Worm (Caenorhabditis elegans) whole organism, midembryonic: ENCODE results near the gene F38E9.6.
A peak's percentile ranks its signal among the peaks of the same experiment; 100 is the strongest.

Source experiments
- T22C8.4 ChIP-seq: fragments of 200-800 bp; sonication (Bioruptor generic); IDR thresholded peaks from 2 replicates; pipeline ENCODE4 v1.3.6; 2022; ENCODE audit warnings: missing genetic modification characterization, missing compliant biosample characterization
- cog-1 ChIP-seq: sonication (generic microtip); optimal IDR thresholded peaks from 2 replicates; lab custom pipeline; 2016; ENCODE audit warnings: missing genetic modification characterization, missing compliant biosample characterization
- flt-1 ChIP-seq: fragments of 200-800 bp; sonication (Bioruptor generic); IDR thresholded peaks from 2 replicates; pipeline ENCODE4 v1.3.6; 2022; ENCODE audit warnings: missing genetic modification characterization, missing compliant biosample characterization
- klf-2 ChIP-seq: fragments of 200-800 bp; sonication (Bioruptor generic); conservative IDR thresholded peaks from 2 replicates; pipeline ENCODE4 v1.3.6; 2022; ENCODE audit warnings: missing genetic modification reagents, missing genetic modification characterization, missing compliant biosample characterization
- med-1 ChIP-seq: sonication (generic microtip); optimal IDR thresholded peaks from 2 replicates; lab custom pipeline; 2017; ENCODE audit warnings: missing genetic modification characterization, mild to moderate bottlenecking, missing compliant biosample characterization, antibody characterized with exemption, missing genetic modification reagents; ENCODE audit not compliant: insufficient read depth
- ref-1 ChIP-seq: fragments of 200-800 bp; sonication (Bioruptor generic); conservative IDR thresholded peaks from 2 replicates; pipeline ENCODE4 v1.3.6; 2022; ENCODE audit warnings: missing genetic modification reagents, missing genetic modification characterization, missing compliant biosample characterization
- tab-1 ChIP-seq: fragments of 200-800 bp; sonication (Bioruptor generic); IDR thresholded peaks from 2 replicates; pipeline ENCODE4 v1.3.6; 2022; ENCODE audit warnings: missing genetic modification characterization, missing compliant biosample characterization
- ztf-23 ChIP-seq: fragments of 200-800 bp; sonication (Bioruptor generic); IDR thresholded peaks from 2 replicates; pipeline ENCODE4 v1.3.6; 2022; ENCODE audit warnings: missing genetic modification reagents, missing genetic modification characterization, missing compliant biosample characterization
- ztf-29 ChIP-seq: fragments of 200-800 bp; sonication (Bioruptor generic); IDR thresholded peaks from 2 replicates; pipeline ENCODE4 v1.3.6; 2022; ENCODE audit warnings: missing genetic modification reagents, missing genetic modification characterization, missing compliant biosample characterization

F38E9.6 gene

DNA sequence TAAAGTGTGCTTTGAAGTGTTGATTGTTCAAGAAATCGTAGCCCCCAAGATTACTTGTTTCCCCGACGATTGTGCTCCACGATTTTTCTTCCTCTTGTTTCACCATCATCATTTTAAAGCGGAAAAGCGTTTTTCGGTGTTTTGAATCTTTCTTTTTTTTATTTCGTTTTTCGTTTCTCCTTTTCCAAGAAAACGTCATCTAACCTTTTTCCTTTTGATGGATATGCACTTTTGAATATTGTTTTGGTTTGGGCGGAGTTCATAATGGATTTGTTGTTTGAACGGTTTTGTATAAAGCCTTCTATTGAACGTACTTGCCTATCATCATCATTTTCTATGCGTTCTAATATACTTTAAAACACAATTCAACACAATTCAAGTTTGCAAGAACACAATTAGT is at the start of gene F38E9.6:
TSS of gene F38E9.6 (plus strand) at position 301 of the 400 bp plus-strand sequence.
- no peak for TF ChIP-seq tab-1
- no peak for TF ChIP-seq med-1 (GFP tag; lab: Kevin White, UChicago)
- TF ChIP-seq ref-1 = no peak
- TF ChIP-seq klf-2 (GFP tag; lab: Robert Waterston, UW) = no peak

DNA sequence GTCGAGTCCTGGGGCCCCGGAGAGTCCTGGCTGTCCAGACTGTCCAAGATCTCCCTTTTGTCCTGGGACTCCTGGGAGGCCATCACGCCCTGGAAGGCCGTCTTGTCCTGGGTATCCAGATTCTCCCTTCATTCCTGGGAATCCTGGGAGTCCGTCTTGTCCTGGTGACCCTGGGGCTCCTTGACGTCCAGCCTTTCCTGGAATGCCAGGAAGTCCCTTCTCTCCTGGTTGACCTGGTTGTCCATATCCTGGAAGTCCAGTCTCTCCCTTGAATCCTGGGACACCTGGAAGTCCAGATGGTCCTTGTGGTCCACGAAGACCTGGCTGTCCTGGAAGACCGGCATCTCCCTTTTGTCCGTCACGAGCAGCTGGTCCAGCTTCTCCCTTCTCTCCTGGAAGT is 49.2 kb upstream of the F38E9.6 start:
- TF ChIP-seq ztf-23 (GFP tag; lab: Robert Waterston, UW) = no peak
- TF ChIP-seq med-1 (GFP tag; lab: Kevin White, UChicago) = no peak
- TF ChIP-seq flt-1 (GFP tag; lab: Robert Waterston, UW) = 0 out of 2 replicates have a peak, but pooled peaks have one; percentile 32
- no peak for TF ChIP-seq ref-1
- TF ChIP-seq cog-1 = no peak
- TF ChIP-seq ztf-29 = no peak
- TF ChIP-seq T22C8.4 (GFP tag; lab: Robert Waterston, UW) = no peak
- no peak for TF ChIP-seq klf-2 (GFP tag; lab: Robert Waterston, UW)
- no peak for TF ChIP-seq tab-1

DNA sequence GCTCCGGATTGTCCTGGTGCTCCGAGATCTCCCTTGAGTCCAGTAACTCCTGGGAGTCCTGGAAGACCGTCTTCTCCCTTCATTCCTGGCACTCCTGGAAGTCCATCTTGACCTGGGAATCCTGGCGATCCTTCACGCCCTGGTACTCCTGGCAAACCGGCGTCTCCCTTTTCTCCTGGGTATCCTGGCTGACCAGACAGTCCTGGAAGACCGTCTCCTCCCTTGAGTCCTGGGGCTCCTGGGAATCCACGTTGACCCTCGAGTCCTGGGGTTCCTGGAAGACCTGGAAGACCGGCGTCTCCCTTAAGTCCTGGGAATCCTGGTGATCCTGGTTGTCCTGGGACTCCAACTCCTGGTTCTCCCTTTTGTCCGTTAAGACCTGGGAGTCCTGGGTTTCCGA is 48.2 kb upstream of the F38E9.6 start:
- TF ChIP-seq klf-2 (GFP tag; lab: Robert Waterston, UW) (no peak), tab-1 (no peak), ztf-29 (no peak), cog-1 (no peak), flt-1 (GFP tag; lab: Robert Waterston, UW) (no peak), med-1 (GFP tag; lab: Kevin White, UChicago) (no peak), T22C8.4 (GFP tag; lab: Robert Waterston, UW) (no peak), ref-1 (no peak), ztf-23 (GFP tag; lab: Robert Waterston, UW) (no peak)

DNA sequence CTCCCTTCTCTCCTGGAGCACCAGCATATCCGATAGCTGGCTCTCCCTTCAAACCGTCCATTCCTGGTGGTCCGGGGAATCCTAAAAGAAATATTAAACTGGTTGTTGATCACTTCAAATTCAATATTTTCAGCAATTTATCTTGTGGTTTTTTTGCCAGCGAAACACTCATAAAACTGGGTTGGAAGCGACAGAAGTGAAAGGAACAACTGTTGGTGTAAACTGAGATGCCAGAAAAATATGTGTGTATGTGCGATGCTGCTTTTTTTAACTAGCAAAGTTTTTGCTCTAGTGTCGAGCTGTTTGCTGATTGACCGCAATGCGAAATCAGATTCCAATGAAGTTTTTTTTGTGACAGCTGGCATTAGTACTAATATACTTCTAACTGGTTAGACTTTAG is 45.0 kb upstream of the F38E9.6 start:
- TF ChIP-seq cog-1 (no peak), T22C8.4 (GFP tag; lab: Robert Waterston, UW) (no peak), med-1 (GFP tag; lab: Kevin White, UChicago) (no peak), flt-1 (GFP tag; lab: Robert Waterston, UW) (no peak), ztf-23 (GFP tag; lab: Robert Waterston, UW) (no peak), ref-1 (no peak), klf-2 (GFP tag; lab: Robert Waterston, UW) (no peak), tab-1 (no peak), ztf-29 (no peak)

DNA sequence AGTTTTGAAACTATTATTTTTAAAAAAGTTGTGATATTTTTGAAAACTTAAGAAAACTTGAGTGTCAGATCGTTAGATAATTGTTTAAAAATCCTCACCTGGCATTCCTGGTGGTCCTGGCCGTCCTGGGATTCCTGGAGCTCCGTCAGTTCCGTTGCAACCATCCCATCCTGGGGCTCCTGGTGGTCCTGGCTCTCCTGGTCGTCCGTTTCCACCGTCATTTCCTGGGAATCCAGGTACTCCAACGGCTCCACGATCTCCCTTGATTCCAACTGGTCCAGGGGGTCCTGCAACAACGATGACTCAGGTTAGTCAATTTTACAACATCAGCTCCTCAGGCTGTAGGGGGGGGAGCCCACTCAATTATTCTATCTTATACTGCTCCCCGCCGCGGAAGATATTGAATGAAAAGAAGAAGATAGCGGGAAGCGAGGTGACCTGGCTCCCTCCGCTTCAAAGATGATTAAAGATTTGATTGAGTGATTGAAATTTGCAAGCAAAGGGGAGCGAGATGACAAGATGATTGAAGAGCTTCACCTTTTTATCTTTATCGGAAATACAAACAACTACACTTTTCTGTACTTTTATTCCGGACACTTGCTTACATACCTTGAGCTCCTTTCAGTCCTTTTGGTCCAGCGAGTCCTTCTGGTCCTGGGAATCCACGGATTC is 44.4 kb upstream of the F38E9.6 start:
- TF ChIP-seq flt-1 (GFP tag; lab: Robert Waterston, UW) = 0 out of 2 replicates have a peak, but pooled peaks have one; percentile 55
- TF ChIP-seq ztf-29 = no peak

DNA sequence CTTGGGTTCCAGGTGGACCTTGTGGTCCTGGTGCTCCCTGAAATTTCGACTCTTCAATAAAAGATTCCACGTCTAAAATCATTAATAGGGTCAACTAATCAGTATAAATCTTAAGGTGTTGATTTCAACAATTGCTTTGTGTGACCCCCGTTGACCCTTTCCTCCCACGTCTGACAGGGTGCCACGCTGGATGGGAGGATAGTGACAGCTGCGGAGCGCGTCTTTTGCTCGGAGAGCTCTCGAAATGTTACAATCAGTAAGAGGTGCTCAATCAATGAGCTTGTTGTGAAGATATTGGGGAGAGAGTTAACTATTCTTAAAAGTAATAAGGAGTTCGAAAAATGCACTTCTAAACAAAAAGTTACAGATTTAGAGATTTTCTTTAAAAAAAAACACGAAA is 43.9 kb upstream of the F38E9.6 start:
- TF ChIP-seq cog-1 = no peak
- no peak for TF ChIP-seq T22C8.4 (GFP tag; lab: Robert Waterston, UW)
- no peak for TF ChIP-seq ztf-29
- no peak for TF ChIP-seq med-1 (GFP tag; lab: Kevin White, UChicago)
- TF ChIP-seq klf-2 (GFP tag; lab: Robert Waterston, UW) = no peak
- no peak for TF ChIP-seq tab-1
- no peak for TF ChIP-seq flt-1 (GFP tag; lab: Robert Waterston, UW)

DNA sequence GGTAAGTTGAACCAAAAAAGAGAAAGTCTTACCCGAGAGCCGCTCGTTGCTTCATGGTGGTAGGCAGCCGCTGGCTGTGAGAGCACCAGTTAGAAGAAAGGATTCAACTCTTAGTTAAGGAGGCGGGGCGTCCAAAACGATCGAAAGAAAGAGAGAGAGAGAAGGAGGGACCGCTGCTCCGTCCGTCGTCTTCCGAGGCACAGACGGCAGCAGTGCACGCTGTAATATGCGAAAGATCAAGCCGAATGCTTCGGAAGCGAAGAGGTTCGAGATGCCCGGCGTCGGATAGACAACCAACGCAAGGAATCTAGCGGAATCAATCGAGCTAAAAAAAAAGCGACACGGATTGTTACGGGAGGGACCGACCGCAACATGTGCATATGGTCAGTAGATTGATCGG is 43.0 kb upstream of the F38E9.6 start, which contains the start of gene let-2:
TSS of gene let-2 (minus strand) at position 68 of the 400 bp plus-strand sequence.
- TF ChIP-seq tab-1 (no peak), flt-1 (GFP tag; lab: Robert Waterston, UW) (0 out of 2 replicates have a peak, but pooled peaks have one; percentile 16)

DNA sequence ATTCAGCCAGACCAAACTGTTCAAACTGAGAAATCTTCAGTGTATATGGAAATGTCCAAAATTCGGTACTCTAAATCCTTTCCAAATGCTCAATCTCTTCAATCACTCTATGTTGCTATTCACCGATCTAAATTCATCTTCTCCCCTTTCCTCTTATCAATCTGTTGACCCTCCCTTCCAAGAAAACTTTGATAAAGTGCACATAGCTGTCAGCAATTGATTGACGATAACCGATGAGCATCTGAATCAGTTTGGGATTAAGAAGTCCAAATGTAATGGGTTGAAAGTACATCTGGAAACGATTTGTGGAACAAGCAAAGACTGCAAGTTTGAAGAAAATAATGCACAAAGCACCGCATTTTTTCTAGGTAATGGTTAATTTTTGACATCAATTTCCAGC is 42.3 kb upstream of the F38E9.6 start:
- TF ChIP-seq ztf-29 (no peak), flt-1 (GFP tag; lab: Robert Waterston, UW) (no peak), T22C8.4 (GFP tag; lab: Robert Waterston, UW) (no peak), ref-1 (no peak), ztf-23 (GFP tag; lab: Robert Waterston, UW) (no peak), klf-2 (GFP tag; lab: Robert Waterston, UW) (no peak), tab-1 (no peak), cog-1 (no peak)

DNA sequence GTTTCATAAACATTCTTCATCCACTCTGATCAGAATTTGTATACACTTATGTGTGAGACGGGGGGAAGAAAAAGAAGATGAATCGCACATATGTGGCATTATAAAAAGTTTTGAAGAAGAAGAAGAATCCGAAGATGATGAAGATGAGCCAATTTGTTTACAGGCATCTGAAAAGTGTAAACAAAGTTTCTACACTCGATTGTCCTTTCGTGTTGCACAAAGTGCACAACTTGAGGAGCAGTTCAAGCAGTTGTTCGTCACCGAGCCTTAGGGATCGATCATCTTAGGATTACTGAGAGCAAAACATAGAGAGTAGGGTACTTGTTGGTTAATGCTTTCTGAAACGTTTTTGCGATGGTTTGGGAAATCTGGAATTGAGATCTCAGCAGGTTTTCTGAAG is 41.1 kb upstream of the F38E9.6 start:
- TF ChIP-seq ztf-23 (GFP tag; lab: Robert Waterston, UW) (no peak), tab-1 (no peak), ztf-29 (no peak), cog-1 (no peak), klf-2 (GFP tag; lab: Robert Waterston, UW) (no peak), ref-1 (no peak), T22C8.4 (GFP tag; lab: Robert Waterston, UW) (no peak), med-1 (GFP tag; lab: Kevin White, UChicago) (no peak), flt-1 (GFP tag; lab: Robert Waterston, UW) (no peak)

DNA sequence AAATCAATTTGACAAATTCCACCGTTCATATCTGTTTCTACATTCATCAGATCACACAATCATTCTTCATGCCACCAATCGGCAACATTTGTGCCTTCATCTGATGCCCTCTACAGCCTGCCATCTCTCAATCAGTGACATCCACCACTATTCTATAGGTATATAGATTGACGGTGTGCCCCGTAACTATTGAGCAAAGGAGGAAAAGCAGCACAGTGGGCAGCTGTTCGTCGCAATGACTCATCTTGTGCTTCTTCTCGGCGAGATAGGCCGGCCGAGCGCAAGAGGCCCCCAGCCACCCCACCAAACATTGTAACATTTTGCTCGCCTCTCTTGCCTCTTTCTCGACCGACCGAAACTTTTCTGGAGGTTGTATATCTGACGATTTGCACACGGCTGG is 40.1 kb upstream of the F38E9.6 start:
- TF ChIP-seq ref-1 = 0 out of 2 replicates have a peak, but pooled peaks have one; percentile 6
- TF ChIP-seq tab-1 = 0 out of 2 replicates have a peak, but pooled peaks have one; percentile 15
- TF ChIP-seq ztf-23 (GFP tag; lab: Robert Waterston, UW) = no peak
- TF ChIP-seq med-1 (GFP tag; lab: Kevin White, UChicago) = no peak
- TF ChIP-seq cog-1 = peak; percentile 1
- no peak for TF ChIP-seq ztf-29
- no peak for TF ChIP-seq T22C8.4 (GFP tag; lab: Robert Waterston, UW)
